Worm (Caenorhabditis elegans) whole organism, L2 larva: ENCODE data around the gene C02D5.2.

Experiments
- C34F6.9 ChIP-seq: fragments of 150-350 bp; optimal IDR thresholded peaks from 2 replicates; lab custom pipeline; 2014; ENCODE audit warnings: missing biosample characterization, missing genetic modification characterization
- R02D3.7 ChIP-seq: fragments of 150-350 bp; optimal IDR thresholded peaks from 2 replicates; lab custom pipeline; 2014; ENCODE audit warnings: missing biosample characterization, missing genetic modification characterization
- Y55F3AM.14 ChIP-seq: fragments of 200-800 bp; sonication (Bioruptor generic); optimal IDR thresholded peaks from 2 replicates; lab custom pipeline; 2018; ENCODE audit warnings: mild to moderate bottlenecking, missing genetic modification characterization, missing compliant biosample characterization
- ZK546.5 ChIP-seq: sonication (generic microtip); optimal IDR thresholded peaks from 2 replicates; lab custom pipeline; 2017; ENCODE audit warnings: missing biosample characterization, missing genetic modification characterization
- alr-1 ChIP-seq: fragments of 150-350 bp; optimal IDR thresholded peaks from 2 replicates; lab custom pipeline; 2014; ENCODE audit warnings: missing biosample characterization, missing genetic modification characterization
- ama-1 ChIP-seq: fragments of 150-350 bp; optimal IDR thresholded peaks from 2 replicates; lab custom pipeline; 2018; ENCODE audit warnings: inconsistent platforms
- blmp-1 ChIP-seq: sonication (generic microtip); optimal IDR thresholded peaks from 2 replicates; lab custom pipeline; 2017; ENCODE audit warnings: missing genetic modification characterization, mild to moderate bottlenecking, missing compliant biosample characterization, antibody characterized with exemption, moderate library complexity; ENCODE audit not compliant: insufficient read depth
- ceh-16 ChIP-seq: fragments of 150-350 bp; optimal IDR thresholded peaks from 2 replicates; lab custom pipeline; 2014; ENCODE audit warnings: missing biosample characterization, missing genetic modification characterization
- ceh-82 ChIP-seq: fragments of 150-350 bp; optimal IDR thresholded peaks from 2 replicates; lab custom pipeline; 2014; ENCODE audit warnings: missing biosample characterization, missing genetic modification characterization
- crh-2 ChIP-seq: sonication (generic microtip); optimal IDR thresholded peaks from 2 replicates; lab custom pipeline; 2017; ENCODE audit warnings: missing biosample characterization, missing genetic modification characterization
- dmd-4 ChIP-seq: sonication (generic microtip); optimal IDR thresholded peaks from 2 replicates; lab custom pipeline; 2017; ENCODE audit warnings: missing biosample characterization, missing genetic modification characterization
- egl-27 ChIP-seq: sonication (generic microtip); optimal IDR thresholded peaks from 3 replicates; lab custom pipeline; 2017; ENCODE audit warnings: missing biosample characterization, missing genetic modification reagents, missing genetic modification characterization
- elt-1 ChIP-seq: fragments of 150-350 bp; optimal IDR thresholded peaks from 2 replicates; lab custom pipeline; 2014; ENCODE audit warnings: missing biosample characterization, missing genetic modification characterization
- fos-1 ChIP-seq: fragments of 150-350 bp; optimal IDR thresholded peaks from 2 replicates; lab custom pipeline; 2014; ENCODE audit warnings: missing biosample characterization, missing genetic modification characterization
- gmeb-1 ChIP-seq: fragments of 150-350 bp; optimal IDR thresholded peaks from 2 replicates; lab custom pipeline; 2014; ENCODE audit warnings: missing biosample characterization, missing genetic modification characterization
- lin-11 ChIP-seq: fragments of 150-350 bp; sonication (generic microtip); optimal IDR thresholded peaks from 2 replicates; lab custom pipeline; 2014; ENCODE audit warnings: missing biosample characterization, missing genetic modification characterization, inconsistent platforms, mixed read lengths
- lin-13 ChIP-seq: fragments of 150-350 bp; optimal IDR thresholded peaks from 2 replicates; lab custom pipeline; 2014; ENCODE audit warnings: missing biosample characterization, missing genetic modification reagents, missing genetic modification characterization
- lin-39 ChIP-seq: fragments of 150-350 bp; optimal IDR thresholded peaks from 2 replicates; lab custom pipeline; 2014; ENCODE audit warnings: missing biosample characterization, missing genetic modification reagents, missing genetic modification characterization
- lsy-2 ChIP-seq, 2 experiments: fragments of 150-350 bp in 1 of 2; sonication (generic microtip) in 1 of 2; optimal IDR thresholded peaks; 2 replicates each; lab custom pipeline; 2014 to 2017; ENCODE audit warnings: missing biosample characterization in 2 of 2, missing genetic modification characterization in 2 of 2
- mab-5 ChIP-seq: fragments of 150-350 bp; optimal IDR thresholded peaks from 2 replicates; lab custom pipeline; 2014; ENCODE audit warnings: missing biosample characterization, missing genetic modification characterization
- mdl-1 ChIP-seq, 2 experiments: fragments of 150-350 bp in 1 of 2; sonication (generic microtip) in 1 of 2; optimal IDR thresholded peaks; 2 replicates each; lab custom pipeline; 2017; ENCODE audit warnings: missing biosample characterization in 2 of 2, missing genetic modification characterization in 2 of 2
- nhr-12 ChIP-seq: fragments of 150-350 bp; optimal IDR thresholded peaks from 2 replicates; lab custom pipeline; 2014; ENCODE audit warnings: missing biosample characterization, missing genetic modification characterization
- nhr-129 ChIP-seq: fragments of 150-350 bp; optimal IDR thresholded peaks from 2 replicates; lab custom pipeline; 2014; ENCODE audit warnings: missing biosample characterization, missing genetic modification characterization
- nhr-21 ChIP-seq: fragments of 150-350 bp; optimal IDR thresholded peaks from 2 replicates; lab custom pipeline; 2014; ENCODE audit warnings: missing biosample characterization, missing genetic modification characterization
- nhr-23 ChIP-seq: fragments of 150-350 bp; optimal IDR thresholded peaks from 2 replicates; lab custom pipeline; 2014; ENCODE audit warnings: missing biosample characterization, missing genetic modification reagents, missing genetic modification characterization
- nhr-237 ChIP-seq: fragments of 150-350 bp; optimal IDR thresholded peaks from 2 replicates; lab custom pipeline; 2014; ENCODE audit warnings: missing biosample characterization, missing genetic modification characterization
- nhr-25 ChIP-seq: fragments of 150-350 bp; sonication (generic microtip); optimal IDR thresholded peaks from 3 replicates; lab custom pipeline; 2014; ENCODE audit warnings: missing biosample characterization, missing genetic modification characterization
- nhr-6 ChIP-seq: fragments of 150-350 bp; optimal IDR thresholded peaks from 2 replicates; lab custom pipeline; 2014; ENCODE audit warnings: missing biosample characterization, missing genetic modification characterization
- nhr-77 ChIP-seq: fragments of 150-350 bp; optimal IDR thresholded peaks from 2 replicates; lab custom pipeline; 2014; ENCODE audit warnings: missing biosample characterization, missing genetic modification characterization
- peb-1 ChIP-seq: fragments of 150-350 bp; optimal IDR thresholded peaks from 2 replicates; lab custom pipeline; 2014; ENCODE audit warnings: missing biosample characterization, missing genetic modification characterization
- sem-4 ChIP-seq: fragments of 150-350 bp; optimal IDR thresholded peaks from 2 replicates; lab custom pipeline; 2014; ENCODE audit warnings: missing biosample characterization, missing genetic modification reagents, missing genetic modification characterization
- skn-1 ChIP-seq: sonication (generic microtip); optimal IDR thresholded peaks from 2 replicates; lab custom pipeline; 2017; ENCODE audit warnings: missing biosample characterization, missing genetic modification characterization
- sma-3 ChIP-seq: sonication (generic microtip); optimal IDR thresholded peaks from 2 replicates; lab custom pipeline; 2016; ENCODE audit warnings: missing genetic modification reagents, missing genetic modification characterization, missing compliant biosample characterization
- sma-9 ChIP-seq, 2 experiments: fragments of 150-350 bp in 1 of 2; sonication (generic microtip) in 1 of 2; optimal IDR thresholded peaks; 2 replicates each; lab custom pipeline; 2014 to 2016; ENCODE audit warnings: missing genetic modification characterization in 2 of 2, mild to moderate bottlenecking in 1 of 2, missing biosample characterization in 1 of 2, missing compliant biosample characterization in 1 of 2, missing genetic modification reagents in 1 of 2, moderate library complexity in 1 of 2
- snpc-4 ChIP-seq: fragments of 150-350 bp; optimal IDR thresholded peaks from 2 replicates; lab custom pipeline; 2014; ENCODE audit warnings: missing biosample characterization, missing genetic modification characterization
- unc-39 ChIP-seq: fragments of 150-350 bp; optimal IDR thresholded peaks from 2 replicates; lab custom pipeline; 2014; ENCODE audit warnings: missing biosample characterization, missing genetic modification characterization
- unc-55 ChIP-seq: fragments of 150-350 bp; sonication (generic microtip); optimal IDR thresholded peaks from 3 replicates; lab custom pipeline; 2014; ENCODE audit warnings: missing biosample characterization, missing genetic modification reagents, missing genetic modification characterization
- unc-62 ChIP-seq: fragments of 150-350 bp; optimal IDR thresholded peaks from 2 replicates; lab custom pipeline; 2014; ENCODE audit warnings: missing biosample characterization, missing genetic modification reagents, missing genetic modification characterization
- zag-1 ChIP-seq: fragments of 150-350 bp; optimal IDR thresholded peaks from 2 replicates; lab custom pipeline; 2014; ENCODE audit warnings: missing biosample characterization, missing genetic modification characterization
- ztf-1 ChIP-seq: fragments of 200-800 bp; sonication (Bioruptor generic); conservative IDR thresholded peaks from 2 replicates; pipeline ENCODE4 v1.3.6; 2022; ENCODE audit warnings: missing genetic modification characterization, missing compliant biosample characterization
- ztf-11 ChIP-seq: sonication (generic microtip); optimal IDR thresholded peaks from 2 replicates; lab custom pipeline; 2017; ENCODE audit warnings: missing biosample characterization, missing genetic modification characterization
- ztf-4 ChIP-seq: fragments of 150-350 bp; optimal IDR thresholded peaks from 2 replicates; lab custom pipeline; 2014; ENCODE audit warnings: missing biosample characterization, missing genetic modification characterization

Gene C02D5.2

DNA sequence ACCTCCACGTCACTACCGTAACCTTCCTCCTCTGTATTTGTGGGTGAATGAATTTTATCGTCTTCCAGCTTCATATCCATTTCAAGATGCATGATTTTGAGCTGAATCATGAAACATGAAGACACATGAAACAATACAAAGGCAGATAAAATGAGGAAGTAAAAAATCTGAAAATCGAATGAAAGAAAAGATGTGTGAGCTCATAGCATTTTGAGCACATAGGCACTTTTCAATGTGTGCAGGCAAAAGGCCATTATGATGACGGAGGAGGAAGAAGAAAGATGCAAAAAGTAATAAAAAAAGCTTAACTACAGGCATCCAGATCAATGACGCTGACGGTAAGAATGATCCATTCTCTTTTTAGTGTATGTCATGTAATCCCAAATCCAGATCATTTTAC lies 40.6 kb downstream of the C02D5.2 start, which contains the start of gene ztf-30:
ztf-30 (minus strand) TSS at position 101 of the 400 bp plus-strand sequence.
- TF ChIP-seq skn-1 (no peak), fos-1 (tag; lab: Kevin White, UChicago) (no peak), snpc-4 (tag; lab: Kevin White, UChicago) (no peak), zag-1 (tag; lab: Kevin White, UChicago) (no peak), nhr-129 (tag; lab: Kevin White, UChicago) (no peak)
- TF ChIP-seq, all 48 proteins: peak for 0

DNA sequence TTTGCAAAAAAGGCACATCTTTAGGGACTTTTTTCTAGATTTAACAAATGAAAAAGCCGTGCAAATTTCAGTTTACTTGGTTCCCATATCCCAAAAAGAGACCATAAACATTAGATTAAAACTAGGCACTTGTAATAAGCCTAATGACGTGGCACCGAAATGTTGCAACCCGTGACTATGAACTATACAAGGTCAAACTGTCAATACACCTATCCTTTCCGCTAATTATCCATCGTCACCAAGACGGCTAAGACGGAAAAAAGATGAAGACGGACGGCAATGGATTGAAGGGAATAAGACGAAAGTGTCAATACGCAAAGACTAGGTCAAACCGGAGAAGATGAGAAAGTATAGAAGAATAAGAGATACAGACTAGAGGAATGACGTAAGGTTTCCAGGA lies 41.8 kb downstream of the C02D5.2 start:
- no peak for TF ChIP-seq peb-1
- TF ChIP-seq ZK546.5 (tag; lab: Kevin White, UChicago): no peak
- no peak for TF ChIP-seq nhr-237 (tag; lab: Kevin White, UChicago)
- TF ChIP-seq lin-11 (tag; lab: Kevin White, UChicago): no peak
- TF ChIP-seq nhr-23 (tag; lab: Kevin White, UChicago): no peak
- peak; percentile 27 for TF ChIP-seq nhr-21 (tag; lab: Kevin White, UChicago)
- TF ChIP-seq ceh-16: no peak
- TF ChIP-seq Y55F3AM.14 (GFP tag; lab: Kevin White, UChicago): no peak
- TF ChIP-seq blmp-1 (tag; lab: Kevin White, UChicago): no peak
- no peak for TF ChIP-seq nhr-6 (tag; lab: Kevin White, UChicago)
- no peak for TF ChIP-seq unc-39 (tag; lab: Kevin White, UChicago)
- no peak for TF ChIP-seq elt-1 (tag; lab: Kevin White, UChicago)
- TF ChIP-seq nhr-129 (tag; lab: Kevin White, UChicago): peak; percentile 34
- no peak for TF ChIP-seq ama-1 (lab: Kevin White, UChicago)
- no peak for TF ChIP-seq unc-62 (GFP tag; lab: Kevin White, UChicago)
- no peak for TF ChIP-seq lin-39 (tag; lab: Kevin White, UChicago)
- no peak for TF ChIP-seq gmeb-1 (tag; lab: Kevin White, UChicago)
- TF ChIP-seq lsy-2 (tag; optimal IDR thresholded peaks at IDR 0.05; lab: Kevin White, UChicago): no peak
- peak; percentile 48 for TF ChIP-seq egl-27
- TF ChIP-seq skn-1: no peak
- TF ChIP-seq mab-5 (tag; lab: Kevin White, UChicago): no peak
- TF ChIP-seq mdl-1 (tag; optimal IDR thresholded peaks at IDR 0.05; lab: Kevin White, UChicago): no peak
- TF ChIP-seq ztf-1 (GFP tag; lab: Robert Waterston, UW): no peak
- TF ChIP-seq snpc-4 (tag; lab: Kevin White, UChicago): no peak
- no peak for TF ChIP-seq ztf-11
- TF ChIP-seq sma-9 (GFP tag; optimal IDR thresholded peaks at IDR 0.05; lab: Kevin White, UChicago): no peak
- no peak for TF ChIP-seq sma-9 (tag; optimal IDR thresholded peaks at IDR 0.05; lab: Kevin White, UChicago)
- no peak for TF ChIP-seq C34F6.9 (tag; lab: Kevin White, UChicago)
- TF ChIP-seq nhr-12: no peak
- TF ChIP-seq alr-1: no peak
- no peak for TF ChIP-seq R02D3.7 (tag; lab: Kevin White, UChicago)
- no peak for TF ChIP-seq ceh-82
- peak; percentile 15 for TF ChIP-seq nhr-25
- TF ChIP-seq nhr-77: no peak
- no peak for TF ChIP-seq fos-1 (tag; lab: Kevin White, UChicago)
- no peak for TF ChIP-seq ztf-4 (tag; lab: Kevin White, UChicago)
- TF ChIP-seq crh-2 (tag; lab: Kevin White, UChicago): peak; percentile 55
- TF ChIP-seq sma-3: peak; percentile 4

DNA sequence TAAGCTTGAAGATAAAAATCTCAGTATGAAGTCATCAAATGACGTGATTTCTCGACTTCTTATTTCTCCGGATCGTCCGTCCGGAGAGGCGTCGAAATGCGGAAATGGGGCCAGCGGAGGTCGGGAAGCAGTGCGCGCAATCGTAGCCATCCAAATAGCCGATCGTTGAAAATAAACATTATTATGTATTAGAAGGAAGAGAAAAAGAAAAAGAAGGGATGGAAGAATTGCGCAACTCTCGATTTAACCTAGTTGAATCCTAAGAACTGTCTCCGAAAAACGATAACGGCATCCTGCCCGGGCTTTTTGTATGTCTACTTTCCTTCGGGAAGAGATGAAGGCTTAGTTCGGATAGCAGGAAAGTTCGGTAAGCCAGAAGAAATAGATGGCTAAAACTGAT lies 45.0 kb downstream of the C02D5.2 start:
- no peak for TF ChIP-seq peb-1
- TF ChIP-seq lsy-2 (tag; optimal IDR thresholded peaks at IDR 0.05; lab: Kevin White, UChicago): no peak
- TF ChIP-seq nhr-77: no peak
- no peak for TF ChIP-seq lin-13 (GFP tag; lab: Kevin White, UChicago)
- TF ChIP-seq nhr-129 (tag; lab: Kevin White, UChicago): no peak
- no peak for TF ChIP-seq dmd-4
- TF ChIP-seq unc-62 (GFP tag; lab: Kevin White, UChicago): no peak
- no peak for TF ChIP-seq mab-5 (tag; lab: Kevin White, UChicago)
- TF ChIP-seq nhr-23 (tag; lab: Kevin White, UChicago): no peak
- TF ChIP-seq ztf-11: no peak
- no peak for TF ChIP-seq sem-4 (tag; lab: Kevin White, UChicago)
- no peak for TF ChIP-seq sma-3
- TF ChIP-seq crh-2 (tag; lab: Kevin White, UChicago): no peak
- no peak for TF ChIP-seq nhr-21 (tag; lab: Kevin White, UChicago)
- no peak for TF ChIP-seq unc-55 (GFP tag; lab: Kevin White, UChicago)
- TF ChIP-seq ceh-82: no peak
- no peak for TF ChIP-seq gmeb-1 (tag; lab: Kevin White, UChicago)
